Fruit fly (Drosophila melanogaster): ENCODE results near the gene RpS19a.

DNA sequence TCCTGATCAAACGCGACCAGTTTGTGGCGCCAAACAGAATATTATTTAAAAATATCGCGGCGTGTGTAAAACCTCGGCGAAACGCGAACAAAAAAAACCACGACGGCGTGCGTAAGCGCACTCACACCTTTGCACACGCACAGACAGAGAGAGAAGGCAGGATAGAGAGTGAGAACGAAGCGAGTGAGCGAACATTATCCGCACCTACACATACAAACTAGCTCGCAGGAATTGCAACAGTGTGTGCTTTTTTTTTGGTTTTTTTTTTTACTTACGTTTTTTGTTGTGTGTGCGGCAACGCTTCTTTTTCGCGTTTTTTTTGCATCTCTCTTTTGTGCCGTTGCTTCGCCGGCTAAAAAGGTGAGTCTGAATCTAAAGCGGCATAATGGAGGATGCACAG is 37.9 kb upstream of the RpS19a start:
- TF ChIP-seq Snoo (tag; optimal IDR thresholded peaks at IDR 0.05) = peak; percentile 92
- TF ChIP-seq Ets98B (GFP tag; IDR thresholded peaks at IDR 0.05) = peak; percentile 91
- TF ChIP-seq CG4496 (GFP tag; IDR thresholded peaks at IDR 0.05) = peak; percentile 97
- peak; percentile 96 for TF ChIP-seq Pif1B (GFP tag; optimal IDR thresholded peaks at IDR 0.05)
- TF ChIP-seq CG15710 (tag; optimal IDR thresholded peaks at IDR 0.05) = peak; percentile 94
- TF ChIP-seq CG10348 (GFP tag; IDR thresholded peaks at IDR 0.05) = no peak
- TF ChIP-seq rn (GFP tag; IDR thresholded peaks at IDR 0.05) = peak; percentile 78
- peak; percentile 86 for TF ChIP-seq CG14655 (GFP tag; optimal IDR thresholded peaks at IDR 0.05)
- TF ChIP-seq Pif1A (GFP tag; optimal IDR thresholded peaks at IDR 0.05) = peak; percentile 97
- peak; percentile 99 for TF ChIP-seq CG12605 (GFP tag; IDR thresholded peaks at IDR 0.05)
- no peak for TF ChIP-seq D1 (tag; optimal IDR thresholded peaks at IDR 0.05)
